Fruit fly (Drosophila melanogaster) whole organism, adult: ENCODE data around the gene slow.

Experiments
- CG11617 ChIP-seq: fragments of 200-800 bp; sonication (Bioruptor generic); optimal IDR thresholded peaks from 2 replicates; lab custom pipeline; 2017; ENCODE audit warnings: mild to moderate bottlenecking, missing biosample characterization, missing genetic modification reagents, missing genetic modification characterization
- CG12768 ChIP-seq: fragments of 200-800 bp; sonication (Bioruptor generic); optimal IDR thresholded peaks from 2 replicates; lab custom pipeline; 2017; ENCODE audit warnings: missing biosample characterization, missing genetic modification characterization, mild to moderate bottlenecking, moderate library complexity, missing genetic modification reagents
- CG14711 ChIP-seq: fragments of 200-800 bp; sonication (Bioruptor generic); optimal IDR thresholded peaks from 2 replicates; lab custom pipeline; 2018; ENCODE audit warnings: missing biosample characterization, mild to moderate bottlenecking, missing genetic modification characterization, moderate library complexity
- CG1620 ChIP-seq: fragments of 200-800 bp; sonication (Bioruptor generic); optimal IDR thresholded peaks from 2 replicates; lab custom pipeline; 2016; ENCODE audit warnings: missing biosample characterization, missing genetic modification characterization
- CG33017 ChIP-seq: fragments of 200-800 bp; sonication (Bioruptor generic); optimal IDR thresholded peaks from 2 replicates; lab custom pipeline; 2018; ENCODE audit warnings: missing biosample characterization, mild to moderate bottlenecking, missing genetic modification characterization, moderate library complexity
- CG5204 ChIP-seq: fragments of 200-800 bp; sonication (Bioruptor generic); optimal IDR thresholded peaks from 2 replicates; lab custom pipeline; 2016; ENCODE audit warnings: missing biosample characterization, missing genetic modification characterization
- CG7045 ChIP-seq: fragments of 200-800 bp; sonication (Bioruptor generic); optimal IDR thresholded peaks from 2 replicates; lab custom pipeline; 2017; ENCODE audit warnings: missing biosample characterization, mild to moderate bottlenecking, missing genetic modification characterization
- CG7101 ChIP-seq: fragments of 200-800 bp; sonication (Bioruptor generic); optimal IDR thresholded peaks from 2 replicates; lab custom pipeline; 2018; ENCODE audit warnings: missing biosample characterization, mild to moderate bottlenecking, missing genetic modification characterization, moderate library complexity
- Clk ChIP-seq: fragments of 200-800 bp; sonication (Bioruptor generic); optimal IDR thresholded peaks from 2 replicates; lab custom pipeline; 2017; ENCODE audit warnings: missing biosample characterization, missing genetic modification characterization
- Crg-1 ChIP-seq: fragments of 200-800 bp; sonication (Bioruptor generic); optimal IDR thresholded peaks from 2 replicates; lab custom pipeline; 2016; ENCODE audit warnings: missing biosample characterization, missing genetic modification characterization
- Hr96 ChIP-seq: fragments of 200-800 bp; sonication (Bioruptor generic); optimal IDR thresholded peaks from 2 replicates; lab custom pipeline; 2016; ENCODE audit warnings: missing biosample characterization, missing genetic modification characterization
- Mnt ChIP-seq: fragments of 200-800 bp; sonication (Bioruptor generic); optimal IDR thresholded peaks from 2 replicates; lab custom pipeline; 2016; ENCODE audit warnings: missing biosample characterization, mild to moderate bottlenecking, missing genetic modification characterization
- bab1 ChIP-seq: fragments of 200-800 bp; sonication (Bioruptor generic); optimal IDR thresholded peaks from 3 replicates; lab custom pipeline; 2019; ENCODE audit warnings: missing biosample characterization, mild to moderate bottlenecking, missing genetic modification characterization, moderate library complexity
- cic ChIP-seq: fragments of 200-800 bp; sonication (Bioruptor generic); optimal IDR thresholded peaks from 2 replicates; lab custom pipeline; 2017; ENCODE audit warnings: missing biosample characterization, mild to moderate bottlenecking, missing genetic modification characterization, moderate library complexity
- cnc ChIP-seq, 2 experiments: fragments of >200 bp; optimal IDR thresholded peaks; 2 replicates each; lab custom pipeline; 2017
- kay ChIP-seq: fragments of 200-800 bp; sonication (Bioruptor generic); peaks from one replicate; lab custom pipeline; 2016; ENCODE audit warnings: missing biosample characterization, missing genetic modification characterization, borderline replicate concordance
- ovo ChIP-seq: fragments of 200-800 bp; sonication (Bioruptor generic); optimal IDR thresholded peaks from 2 replicates; lab custom pipeline; 2016; ENCODE audit warnings: missing biosample characterization, missing genetic modification characterization
- pad ChIP-seq: fragments of 200-800 bp; sonication (Bioruptor generic); optimal IDR thresholded peaks from 3 replicates; lab custom pipeline; 2017; ENCODE audit warnings: missing biosample characterization, missing genetic modification characterization, mild to moderate bottlenecking, moderate library complexity, missing genetic modification reagents
- tj ChIP-seq: fragments of 200-800 bp; sonication (Bioruptor generic); optimal IDR thresholded peaks from 3 replicates; lab custom pipeline; 2017; ENCODE audit warnings: missing biosample characterization, mild to moderate bottlenecking, missing genetic modification characterization, moderate library complexity
- toe ChIP-seq: fragments of 200-800 bp; sonication (Bioruptor generic); optimal IDR thresholded peaks from 2 replicates; lab custom pipeline; 2016; ENCODE audit warnings: missing biosample characterization, missing genetic modification characterization

Gene slow

DNA sequence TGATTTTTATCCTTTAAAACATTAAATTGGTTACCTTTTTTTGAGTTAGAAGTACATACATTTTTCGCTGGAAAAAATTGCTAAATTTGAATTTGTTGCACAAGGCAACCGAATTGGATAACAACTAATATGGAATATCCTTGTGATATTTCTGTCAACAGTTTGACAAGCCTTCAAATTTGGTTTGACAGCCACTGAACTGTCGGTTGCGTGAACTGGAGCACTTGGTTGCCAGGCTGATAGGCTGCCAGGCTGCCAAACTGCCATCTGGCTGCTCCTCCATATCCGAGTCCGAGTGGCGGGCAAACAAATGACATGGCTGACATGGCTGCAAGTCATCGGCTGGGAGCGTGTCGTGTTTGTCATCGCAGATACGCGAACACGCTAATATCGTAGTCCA, 17.0 kb downstream of the slow start:
- TF ChIP-seq Clk (GFP tag; lab: Kevin White, UChicago) (no peak), CG14711 (tag; lab: Kevin White, UChicago) (no peak), CG11617 (GFP tag; lab: Kevin White, UChicago) (no peak)

DNA sequence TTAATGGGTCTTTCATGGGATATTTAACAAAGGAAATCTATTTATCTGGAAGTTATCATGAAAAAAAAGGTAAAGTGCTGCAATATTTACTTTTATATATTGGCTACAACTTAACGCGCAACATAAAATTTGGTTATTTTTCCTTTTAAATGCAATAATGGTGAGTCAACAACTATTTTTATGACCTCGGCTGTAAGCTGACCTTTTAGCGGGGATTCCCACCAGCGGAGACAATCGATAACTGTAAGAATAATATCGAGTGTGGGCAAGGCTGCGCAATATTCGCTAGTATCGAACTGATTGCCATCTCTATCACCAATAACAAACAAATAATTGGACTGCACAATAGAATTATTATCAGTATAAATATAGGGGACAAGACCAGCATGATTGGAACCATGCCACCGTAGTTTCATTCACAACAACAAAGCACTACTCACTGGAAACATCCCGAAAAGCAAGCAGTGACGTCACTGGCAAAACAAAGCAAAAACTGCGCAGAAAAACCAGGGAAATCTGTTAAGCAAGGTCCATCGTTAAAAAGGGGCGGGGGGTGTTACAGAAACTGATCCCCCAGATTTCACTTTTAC, 19.0 kb downstream of the slow start, which contains the start of gene Syx17:
Syx17 (plus strand) TSS at position 308 of the 590 bp plus-strand sequence.
- TF ChIP-seq CG33017 (tag; lab: Kevin White, UChicago) (peak; percentile 24), CG11617 (GFP tag; lab: Kevin White, UChicago) (no peak), bab1 (peak; percentile 54), CG1620 (GFP tag; lab: Kevin White, UChicago) (peak; percentile 43), CG14711 (tag; lab: Kevin White, UChicago) (no peak), Mnt (GFP tag; lab: Kevin White, UChicago) (peak; percentile 8), Hr96 (GFP tag; lab: Kevin White, UChicago) (peak; percentile 42), toe (GFP tag; lab: Kevin White, UChicago) (peak; percentile 70), pad (peak; percentile 10), Clk (GFP tag; lab: Kevin White, UChicago) (peak; percentile 9), ovo (GFP tag; lab: Kevin White, UChicago) (no peak), Crg-1 (GFP tag; lab: Kevin White, UChicago) (no peak), kay (GFP tag; lab: Kevin White, UChicago) (no peak), tj (no peak), CG7045 (no peak), CG5204 (GFP tag; lab: Kevin White, UChicago) (no peak), cic (no peak), CG7101 (tag; lab: Kevin White, UChicago) (peak; percentile 30), CG12768 (GFP tag; lab: Kevin White, UChicago) (no peak), cnc (optimal IDR thresholded peaks at IDR 0.05; lab: Kevin White, UChicago) (no peak)

DNA sequence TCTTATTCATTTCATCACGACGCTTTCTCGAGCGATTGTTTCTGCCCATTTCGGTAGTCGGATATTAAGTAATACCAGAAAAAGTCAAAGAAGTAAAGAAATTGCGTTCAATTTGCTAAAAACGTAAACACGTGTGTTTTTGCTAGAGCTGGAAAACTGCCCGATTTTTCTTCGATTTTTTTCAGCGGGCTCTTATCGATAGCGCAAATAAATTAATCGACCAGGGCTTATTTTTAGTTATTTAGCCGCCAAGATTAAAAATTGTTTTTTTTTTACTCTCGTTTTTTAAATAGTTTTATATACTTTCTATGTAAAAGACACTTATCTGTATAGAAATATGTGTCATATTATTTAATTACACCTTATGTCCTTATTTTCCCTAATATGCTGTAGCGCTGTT, 21.7 kb downstream of the slow start, which contains the start of gene CG15019:
CG15019 (minus strand) TSS at position 138 of the 400 bp plus-strand sequence.
- TF ChIP-seq Mnt (GFP tag; lab: Kevin White, UChicago) = peak; percentile 95
- TF ChIP-seq Clk (GFP tag; lab: Kevin White, UChicago) = no peak

DNA sequence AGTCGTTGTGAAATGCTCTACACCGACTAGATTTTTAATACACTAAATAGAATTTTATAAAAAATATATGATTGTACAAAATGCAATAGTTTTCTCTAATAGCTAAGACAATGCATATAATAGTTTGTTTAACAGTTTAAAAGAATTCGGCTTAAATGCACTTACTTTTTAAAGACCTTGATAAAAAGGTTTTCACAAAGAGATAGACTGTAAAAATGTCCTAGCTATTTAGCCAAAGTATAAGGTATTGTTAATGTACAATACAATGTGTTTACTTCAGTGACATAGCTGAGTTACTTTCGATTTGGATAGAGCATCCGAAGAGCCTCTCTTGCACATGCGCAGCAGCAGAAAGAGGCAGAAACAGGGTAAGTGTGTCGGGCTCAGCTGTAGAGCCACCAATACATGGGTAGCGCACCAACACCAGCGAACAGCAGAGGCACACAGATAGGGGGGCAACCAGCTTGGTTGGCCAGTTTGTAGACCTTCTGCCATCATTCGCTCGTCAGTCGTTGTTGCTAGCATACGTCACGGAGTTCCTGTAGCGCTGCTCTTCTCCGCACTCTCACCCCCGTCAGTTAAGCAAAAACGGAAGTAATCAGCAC, 22.5 kb downstream of the slow start, which contains the start of gene TP53INP:
TP53INP (plus strand) TSS at position 291 of the 605 bp plus-strand sequence.
- TF ChIP-seq CG7101 (tag; lab: Kevin White, UChicago) (peak; percentile 65), Crg-1 (GFP tag; lab: Kevin White, UChicago) (peak; percentile 53), CG5204 (GFP tag; lab: Kevin White, UChicago) (peak; percentile 59), cic (no peak), Mnt (GFP tag; lab: Kevin White, UChicago) (peak; percentile 7), toe (GFP tag; lab: Kevin White, UChicago) (peak; percentile 46), ovo (GFP tag; lab: Kevin White, UChicago) (no peak), tj (peak; percentile 45), CG33017 (tag; lab: Kevin White, UChicago) (peak; percentile 65), Hr96 (GFP tag; lab: Kevin White, UChicago) (no peak), CG7045 (peak; percentile 63), bab1 (peak; percentile 52), CG11617 (GFP tag; lab: Kevin White, UChicago) (peak; percentile 74), pad (peak; percentile 62), cnc (optimal IDR thresholded peaks at IDR 0.05; lab: Kevin White, UChicago) (no peak), CG14711 (tag; lab: Kevin White, UChicago) (peak; percentile 58), CG12768 (GFP tag; lab: Kevin White, UChicago) (peak; percentile 63), Clk (GFP tag; lab: Kevin White, UChicago) (peak; percentile 34), CG1620 (GFP tag; lab: Kevin White, UChicago) (no peak), kay (GFP tag; lab: Kevin White, UChicago) (peak; percentile 88)

DNA sequence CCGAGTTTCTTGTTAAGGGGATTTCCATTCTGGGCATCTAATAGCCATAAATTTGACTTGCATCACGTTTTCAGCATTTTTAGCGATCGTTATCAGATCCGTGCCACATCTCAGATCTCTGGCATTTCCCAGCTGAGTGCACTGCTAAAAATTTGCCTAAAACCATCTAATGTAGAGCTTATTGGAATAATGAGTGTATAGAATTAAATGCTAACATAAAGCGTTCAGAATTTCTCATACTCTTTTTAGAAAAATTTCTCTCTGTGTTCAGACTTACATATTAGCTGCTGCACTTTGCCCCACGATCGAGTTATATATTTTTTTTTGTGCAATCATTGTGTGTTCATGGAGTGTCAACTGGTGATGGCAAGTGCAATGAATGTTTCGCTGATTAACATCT, 23.5 kb downstream of the slow start:
- TF ChIP-seq CG5204 (GFP tag; lab: Kevin White, UChicago) = peak; percentile 29
- TF ChIP-seq CG1620 (GFP tag; lab: Kevin White, UChicago) = no peak
- TF ChIP-seq CG7045 = no peak
- peak; percentile 13 for TF ChIP-seq CG14711 (tag; lab: Kevin White, UChicago)

DNA sequence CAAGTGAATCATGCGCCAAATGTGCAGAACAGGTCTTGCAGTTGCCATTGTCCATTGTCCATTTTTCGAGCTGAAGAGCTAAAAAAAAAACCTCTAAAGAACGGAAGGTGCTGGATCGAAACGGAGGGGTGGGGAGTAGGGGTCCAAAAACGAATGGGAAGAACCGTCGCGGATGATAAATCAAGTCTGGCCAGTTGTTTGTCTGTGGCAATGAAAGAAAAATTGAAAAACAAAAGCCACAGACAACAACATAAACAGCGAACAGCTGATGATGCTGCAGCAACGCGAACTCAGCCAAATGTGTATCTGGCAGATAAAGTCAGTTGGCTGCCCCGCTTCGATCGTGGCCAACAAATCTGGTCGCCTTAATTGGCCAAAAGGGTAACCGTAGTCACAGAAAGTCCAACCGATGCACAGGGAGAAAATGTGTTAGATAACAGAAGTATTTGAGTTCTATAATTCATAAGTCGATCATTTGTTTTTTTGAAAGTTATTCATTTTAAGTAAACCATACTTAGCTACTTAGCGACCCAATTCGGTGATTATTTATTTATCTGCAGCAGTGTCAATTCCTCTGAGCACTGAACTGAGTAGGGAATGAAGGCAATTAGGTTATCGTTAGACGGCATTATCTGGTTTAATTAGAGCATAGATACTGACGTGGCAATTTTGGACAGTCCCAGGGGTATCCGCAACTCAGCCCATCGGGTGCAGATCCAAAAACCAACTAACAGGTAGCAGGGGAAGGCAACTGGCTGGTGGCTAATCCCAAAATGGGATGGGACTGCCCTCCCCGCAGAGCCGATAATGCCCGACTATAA, 24.3 kb downstream of the slow start:
- TF ChIP-seq ovo (GFP tag; lab: Kevin White, UChicago) = no peak
- TF ChIP-seq bab1 = no peak
- no peak for TF ChIP-seq Clk (GFP tag; lab: Kevin White, UChicago)
- no peak for TF ChIP-seq CG1620 (GFP tag; lab: Kevin White, UChicago)
- no peak for TF ChIP-seq Hr96 (GFP tag; lab: Kevin White, UChicago)
- TF ChIP-seq kay (GFP tag; lab: Kevin White, UChicago) = no peak
- TF ChIP-seq CG7101 (tag; lab: Kevin White, UChicago) = no peak
- no peak for TF ChIP-seq CG5204 (GFP tag; lab: Kevin White, UChicago)
- no peak for TF ChIP-seq Crg-1 (GFP tag; lab: Kevin White, UChicago)
- no peak for TF ChIP-seq CG11617 (GFP tag; lab: Kevin White, UChicago)
- no peak for TF ChIP-seq CG14711 (tag; lab: Kevin White, UChicago)
- no peak for TF ChIP-seq cnc (optimal IDR thresholded peaks at IDR 0.05; lab: Kevin White, UChicago)
